1 fruit fly cellular context compared by ENCODE assay signal in the genomic region with DNA sequence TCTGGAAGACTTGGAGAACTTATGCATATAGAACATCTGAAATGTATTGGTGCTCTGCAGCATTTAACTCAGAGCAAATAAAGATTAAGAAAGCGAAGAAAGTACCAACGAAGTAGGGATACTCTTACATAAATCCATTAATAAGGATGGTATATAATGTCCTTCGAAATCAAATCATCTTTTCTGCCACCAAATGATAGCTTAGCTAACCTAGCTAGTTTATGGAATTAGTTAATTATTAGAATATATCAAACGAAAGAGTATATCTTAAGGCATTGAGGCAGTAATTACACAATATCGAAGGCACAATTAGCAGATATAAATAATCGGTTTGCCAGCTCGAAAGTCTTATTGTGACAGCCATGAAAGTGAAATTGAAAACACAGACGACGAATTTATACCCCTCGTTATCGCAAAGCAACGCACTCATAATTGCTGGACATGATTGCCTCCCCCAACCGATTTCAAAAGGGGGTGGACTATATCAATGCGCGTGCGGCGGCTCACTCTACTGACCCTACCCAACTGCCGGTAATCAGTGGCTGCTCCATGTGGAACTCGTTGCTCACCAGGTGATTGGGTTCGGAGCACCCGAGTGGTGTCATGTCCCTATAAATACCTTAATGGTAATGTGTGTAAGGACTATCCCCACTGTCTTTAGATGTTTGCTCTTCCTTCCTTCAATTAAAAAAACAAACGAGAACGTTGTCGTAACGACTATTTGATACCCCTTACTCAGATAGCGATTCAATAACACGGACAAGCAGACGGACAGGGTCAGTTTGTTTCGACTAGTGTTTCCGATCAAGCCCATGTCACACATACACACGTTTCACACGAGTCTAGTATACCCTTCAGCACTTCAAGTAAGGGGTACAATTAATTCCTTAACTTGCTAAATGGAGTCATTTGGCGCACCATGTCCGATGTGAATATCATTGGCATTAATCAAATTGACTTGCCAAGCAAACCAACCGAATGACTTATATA.
TF ChIP-seq lines count a peak whose summit lies in the region.

No protein-coding gene starts in this region.

TF ChIP-seq in whole organism, embryonic, 481 proteins besides CTCF, POLR2A, EP300 and RAD21 (continued from another document and continues in another):
- TF ChIP-seq Abd-B (GFP tag; optimal IDR thresholded peaks at IDR 0.05; lab: Kevin White, UChicago) (no peak), CG16863 (GFP tag; optimal IDR thresholded peaks at IDR 0.05; lab: Kevin White, UChicago) (peak; percentile 26), Gsc (GFP tag; IDR thresholded peaks at IDR 0.05; lab: Robert Waterston, UW) (no peak), bbx (GFP tag; IDR thresholded peaks at IDR 0.05; lab: Robert Waterston, UW; ENCODE audit: partially characterized antibody) (no peak), Usf (GFP tag; optimal IDR thresholded peaks at IDR 0.05; lab: Kevin White, UChicago) (no peak), ci (GFP tag; IDR thresholded peaks at IDR 0.05; lab: Robert Waterston, UW) (peak; percentile 69; the same call in 2 of the 3 replicates), gsb (GFP tag; IDR thresholded peaks at IDR 0.05; lab: Robert Waterston, UW) (no peak), CG2712 (tag; optimal IDR thresholded peaks at IDR 0.05; lab: Kevin White, UChicago) (peak; percentile 78), pan (optimal IDR thresholded peaks at IDR 0.05; lab: Kevin White, UChicago) (no peak), pan (GFP tag; optimal IDR thresholded peaks at IDR 0.05 in 1 of 2, IDR thresholded peaks at IDR 0.05 in 1 of 2) (peak in 1 of 2 experiments; percentile 40), CG12942 (GFP tag; optimal IDR thresholded peaks at IDR 0.05; lab: Kevin White, UChicago) (peak; percentile 2), corto (GFP tag; optimal IDR thresholded peaks at IDR 0.05; lab: Kevin White, UChicago) (peak; percentile 81), dan (GFP tag; IDR thresholded peaks at IDR 0.05; lab: Robert Waterston, UW) (no peak), hkb (optimal IDR thresholded peaks at IDR 0.05; lab: Kevin White, UChicago) (no peak), hkb (GFP tag; IDR thresholded peaks at IDR 0.05; lab: Robert Waterston, UW) (peak; percentile 56), nerfin-1 (tag; optimal IDR thresholded peaks at IDR 0.05; lab: Kevin White, UChicago) (peak; percentile 11), CG14965 (GFP tag; optimal IDR thresholded peaks at IDR 0.05; lab: Kevin White, UChicago; ENCODE audit: borderline replicate concordance) (no peak), CG13296 (GFP tag; optimal IDR thresholded peaks at IDR 0.05; lab: Kevin White, UChicago) (peak; percentile 42), CG34422 (GFP tag; IDR thresholded peaks at IDR 0.05; lab: Robert Waterston, UW) (no peak), D19B (GFP tag; optimal IDR thresholded peaks at IDR 0.05; lab: Kevin White, UChicago) (peak; percentile 69), kah (GFP tag; optimal IDR thresholded peaks at IDR 0.05; lab: Kevin White, UChicago) (peak; percentile 2), bcd (GFP tag; optimal IDR thresholded peaks at IDR 0.05; lab: Kevin White, UChicago) (peak; percentile 53), Drgx (GFP tag; IDR thresholded peaks at IDR 0.05; lab: Robert Waterston, UW) (peak; percentile 43; the same call in 1 of the 2 replicates), CG7839 (tag; optimal IDR thresholded peaks at IDR 0.05; lab: Kevin White, UChicago) (peak; percentile 67), Atf3 (GFP tag; optimal IDR thresholded peaks at IDR 0.05; lab: Kevin White, UChicago) (no peak), CrebB (tag; optimal IDR thresholded peaks at IDR 0.05; lab: Kevin White, UChicago) (peak; percentile 1), sim (GFP tag; IDR thresholded peaks at IDR 0.05; lab: Robert Waterston, UW) (peak; percentile 29; the same call in 1 of the 2 replicates), CG8281 (tag; optimal IDR thresholded peaks at IDR 0.05; lab: Kevin White, UChicago) (peak; percentile 0), CG10274 (GFP tag; optimal IDR thresholded peaks at IDR 0.05; lab: Kevin White, UChicago) (peak; percentile 28), Rx (GFP tag; IDR thresholded peaks at IDR 0.05; lab: Robert Waterston, UW) (no peak), abd-A (tag; optimal IDR thresholded peaks at IDR 0.05; lab: Kevin White, UChicago) (no peak), CG32767 (GFP tag; IDR thresholded peaks at IDR 0.05; lab: Robert Waterston, UW) (0 out of 2 replicates have a peak, but pooled peaks have one; percentile 40), exex (tag; optimal IDR thresholded peaks at IDR 0.05; lab: Kevin White, UChicago) (peak; percentile 78), CG30403 (GFP tag; optimal IDR thresholded peaks at IDR 0.05; lab: Kevin White, UChicago) (peak; percentile 55), nmo (GFP tag; optimal IDR thresholded peaks at IDR 0.05; lab: Kevin White, UChicago) (peak; percentile 78), gro (GFP tag; optimal IDR thresholded peaks at IDR 0.05; lab: Kevin White, UChicago) (peak; percentile 38), zfh1 (GFP tag; IDR thresholded peaks at IDR 0.05; lab: Robert Waterston, UW) (peak; percentile 51; the same call in 1 of the 3 replicates), tgo (GFP tag; IDR thresholded peaks at IDR 0.05; lab: Robert Waterston, UW) (peak; percentile 49; the same call in 2 of the 3 replicates), nau (GFP tag; optimal IDR thresholded peaks at IDR 0.05; lab: Kevin White, UChicago) (no peak), CG14441 (GFP tag; IDR thresholded peaks at IDR 0.05; lab: Robert Waterston, UW) (no peak), Ssrp (tag; optimal IDR thresholded peaks at IDR 0.05; lab: Kevin White, UChicago) (peak; percentile 42), CG32772 (GFP tag; IDR thresholded peaks at IDR 0.05; lab: Robert Waterston, UW) (0 out of 2 replicates have a peak, but pooled peaks have one; percentile 12), CG10267 (tag; optimal IDR thresholded peaks at IDR 0.05; lab: Kevin White, UChicago) (peak; percentile 32), CG4820 (GFP tag; optimal IDR thresholded peaks at IDR 0.05; lab: Kevin White, UChicago) (peak; percentile 33), D (optimal IDR thresholded peaks at IDR 0.05; lab: Kevin White, UChicago) (no peak), D (GFP tag; optimal IDR thresholded peaks at IDR 0.05; lab: Kevin White, UChicago) (peak; percentile 54), NC2β (GFP tag; optimal IDR thresholded peaks at IDR 0.05; lab: Kevin White, UChicago) (peak; percentile 8), Meics (GFP tag; optimal IDR thresholded peaks at IDR 0.05; lab: Kevin White, UChicago) (peak; percentile 55), lab (GFP tag; optimal IDR thresholded peaks at IDR 0.05; lab: Kevin White, UChicago) (peak; percentile 73), CG3726 (GFP tag; IDR thresholded peaks at IDR 0.05; lab: Robert Waterston, UW) (no peak), CG10462 (GFP tag; optimal IDR thresholded peaks at IDR 0.05; lab: Kevin White, UChicago) (peak; percentile 1), esg (GFP tag; conservative IDR thresholded peaks at IDR 0.05; lab: Robert Waterston, UW) (peak; percentile 35; the same call in 1 of the 2 replicates), CG11696 (GFP tag; IDR thresholded peaks at IDR 0.05; lab: Robert Waterston, UW) (no peak), HHEX (GFP tag; optimal IDR thresholded peaks at IDR 0.05; lab: Kevin White, UChicago) (peak; percentile 48), CG13424 (tag; optimal IDR thresholded peaks at IDR 0.05; lab: Kevin White, UChicago) (peak; percentile 62), CG7357 (GFP tag; IDR thresholded peaks at IDR 0.05; lab: Robert Waterston, UW) (peak; percentile 37; the same call in 1 of the 3 replicates), croc (GFP tag; conservative IDR thresholded peaks at IDR 0.05; lab: Robert Waterston, UW) (peak; percentile 21; the same call in 2 of the 3 replicates), cas (GFP tag; IDR thresholded peaks at IDR 0.05; lab: Robert Waterston, UW) (peak; percentile 31; the same call in 1 of the 2 replicates), CG8388 (GFP tag; optimal IDR thresholded peaks at IDR 0.05; lab: Kevin White, UChicago) (peak; percentile 58), aop (GFP tag; IDR thresholded peaks at IDR 0.05; lab: Robert Waterston, UW) (no peak), CG12769 (tag; optimal IDR thresholded peaks at IDR 0.05; lab: Kevin White, UChicago) (peak; percentile 79), tin (GFP tag; optimal IDR thresholded peaks at IDR 0.05; lab: Kevin White, UChicago) (peak; percentile 1), chif (GFP tag; optimal IDR thresholded peaks at IDR 0.05; lab: Kevin White, UChicago) (peak; percentile 30 to 40), Doc3 (GFP tag; IDR thresholded peaks at IDR 0.05; lab: Robert Waterston, UW; ENCODE audit: partially characterized antibody) (no peak), CG13123 (GFP tag; optimal IDR thresholded peaks at IDR 0.05; lab: Kevin White, UChicago) (no peak), CG9876 (GFP tag; optimal IDR thresholded peaks at IDR 0.05; lab: Kevin White, UChicago) (no peak), pita (GFP tag; optimal IDR thresholded peaks at IDR 0.05; lab: Kevin White, UChicago) (no peak), CG11504 (tag; optimal IDR thresholded peaks at IDR 0.05; lab: Kevin White, UChicago) (no peak), fd3F (GFP tag; optimal IDR thresholded peaks at IDR 0.05; lab: Kevin White, UChicago) (peak; percentile 17), Dll (GFP tag; IDR thresholded peaks at IDR 0.05; lab: Robert Waterston, UW; ENCODE audit: partially characterized antibody) (no peak), Rfx (GFP tag; IDR thresholded peaks at IDR 0.05; lab: Robert Waterston, UW) (peak; percentile 23; the same call in 1 of the 2 replicates), CG8924 (tag; optimal IDR thresholded peaks at IDR 0.05; lab: Kevin White, UChicago) (peak; percentile 58), Mes4 (GFP tag; optimal IDR thresholded peaks at IDR 0.05; lab: Kevin White, UChicago) (peak; percentile 21), CG7556 (GFP tag; optimal IDR thresholded peaks at IDR 0.05; lab: Kevin White, UChicago) (peak; percentile 28), CG4424 (GFP tag; optimal IDR thresholded peaks at IDR 0.05; lab: Kevin White, UChicago) (peak; percentile 55), phol (tag; optimal IDR thresholded peaks at IDR 0.05; lab: Kevin White, UChicago) (peak; percentile 72), B-H2 (GFP tag; optimal IDR thresholded peaks at IDR 0.05; lab: Kevin White, UChicago) (no peak), CG30431 (GFP tag; optimal IDR thresholded peaks at IDR 0.05; lab: Kevin White, UChicago) (no peak), CG14014 (GFP tag; IDR thresholded peaks at IDR 0.05; lab: Robert Waterston, UW) (0 out of 2 replicates have a peak, but pooled peaks have one; percentile 40), CG18476 (GFP tag; optimal IDR thresholded peaks at IDR 0.05; lab: Kevin White, UChicago) (no peak), unpg (GFP tag; optimal IDR thresholded peaks at IDR 0.05; lab: Kevin White, UChicago) (peak; percentile 59), CG9727 (GFP tag; optimal IDR thresholded peaks at IDR 0.05; lab: Kevin White, UChicago) (peak; percentile 31), sens-2 (GFP tag; IDR thresholded peaks at IDR 0.05; lab: Robert Waterston, UW) (peak; percentile 26; the same call in 1 of the 2 replicates), slbo (GFP tag; IDR thresholded peaks at IDR 0.05; lab: Robert Waterston, UW) (peak; percentile 60), chn (GFP tag; optimal IDR thresholded peaks at IDR 0.05; lab: Kevin White, UChicago) (peak; percentile 35), Xrp1 (GFP tag; IDR thresholded peaks at IDR 0.05; lab: Robert Waterston, UW) (peak; percentile 63), D19A (tag; optimal IDR thresholded peaks at IDR 0.05; lab: Kevin White, UChicago) (peak; percentile 98), Hr3 (GFP tag; optimal IDR thresholded peaks at IDR 0.05; lab: Kevin White, UChicago) (peak; percentile 39), CG2202 (tag; optimal IDR thresholded peaks at IDR 0.05; lab: Kevin White, UChicago) (peak; percentile 51), sug (tag; optimal IDR thresholded peaks at IDR 0.05; lab: Kevin White, UChicago) (peak; percentile 41), mam (GFP tag; optimal IDR thresholded peaks at IDR 0.05; lab: Kevin White, UChicago) (peak; percentile 52), CG8290 (GFP tag; optimal IDR thresholded peaks at IDR 0.05; lab: Kevin White, UChicago) (no peak), CG8290 (tag; optimal IDR thresholded peaks at IDR 0.05; lab: Kevin White, UChicago) (peak in 1 of 2 experiments; percentile 57), CG4854 (GFP tag; optimal IDR thresholded peaks at IDR 0.05; lab: Kevin White, UChicago) (peak; percentile 24), CG6791 (GFP tag; IDR thresholded peaks at IDR 0.05; lab: Robert Waterston, UW; ENCODE audit: partially characterized antibody) (no peak), Eip74EF (GFP tag; optimal IDR thresholded peaks at IDR 0.05; lab: Kevin White, UChicago) (peak in 1 of 2 experiments; percentile 40), psq (GFP tag; optimal IDR thresholded peaks at IDR 0.05; lab: Kevin White, UChicago) (no peak), NK7.1 (GFP tag; optimal IDR thresholded peaks at IDR 0.05; lab: Kevin White, UChicago) (peak; percentile 17), CG13287 (GFP tag; IDR thresholded peaks at IDR 0.05; lab: Robert Waterston, UW; ENCODE audit: partially characterized antibody) (no peak), CG10147 (GFP tag; optimal IDR thresholded peaks at IDR 0.05; lab: Kevin White, UChicago) (peak; percentile 57), dysf (GFP tag; IDR thresholded peaks at IDR 0.05; lab: Robert Waterston, UW) (0 out of 3 replicates have a peak, but pooled peaks have one; percentile 40), BEAF-32 (GFP tag; optimal IDR thresholded peaks at IDR 0.05; lab: Kevin White, UChicago) (no peak), E2f2 (GFP tag; IDR thresholded peaks at IDR 0.05; lab: Robert Waterston, UW) (no peak; the same call in 1 of the 2 replicates), grau (tag; optimal IDR thresholded peaks at IDR 0.05; lab: Kevin White, UChicago) (peak; percentile 71), ato (GFP tag; IDR thresholded peaks at IDR 0.05; lab: Robert Waterston, UW; ENCODE audit: partially characterized antibody) (no peak), CG1602 (GFP tag; optimal IDR thresholded peaks at IDR 0.05; lab: Kevin White, UChicago) (peak; percentile 36), ap (GFP tag; IDR thresholded peaks at IDR 0.05; lab: Robert Waterston, UW) (0 out of 2 replicates have a peak, but pooled peaks have one; percentile 8), Hmr (GFP tag; optimal IDR thresholded peaks at IDR 0.05; lab: Kevin White, UChicago) (peak; percentile 53), zen (tag; optimal IDR thresholded peaks at IDR 0.05; lab: Kevin White, UChicago) (peak; percentile 5), tap (tag; optimal IDR thresholded peaks at IDR 0.05; lab: Kevin White, UChicago) (peak; percentile 62), gsb-n (tag; optimal IDR thresholded peaks at IDR 0.05; lab: Kevin White, UChicago) (peak; percentile 18), CG2129 (GFP tag; IDR thresholded peaks at IDR 0.05; lab: Robert Waterston, UW; ENCODE audit: partially characterized antibody) (no peak), CG13894 (tag; optimal IDR thresholded peaks at IDR 0.05; lab: Kevin White, UChicago) (peak; percentile 31), Six4 (GFP tag; optimal IDR thresholded peaks at IDR 0.05; lab: Kevin White, UChicago) (peak; percentile 25), Mrtf (GFP tag; IDR thresholded peaks at IDR 0.05; lab: Robert Waterston, UW) (peak; percentile 43; the same call in 1 of the 3 replicates)
